Worm (Caenorhabditis elegans): Measurements from ENCODE around the gene spcs-3.

DNA sequence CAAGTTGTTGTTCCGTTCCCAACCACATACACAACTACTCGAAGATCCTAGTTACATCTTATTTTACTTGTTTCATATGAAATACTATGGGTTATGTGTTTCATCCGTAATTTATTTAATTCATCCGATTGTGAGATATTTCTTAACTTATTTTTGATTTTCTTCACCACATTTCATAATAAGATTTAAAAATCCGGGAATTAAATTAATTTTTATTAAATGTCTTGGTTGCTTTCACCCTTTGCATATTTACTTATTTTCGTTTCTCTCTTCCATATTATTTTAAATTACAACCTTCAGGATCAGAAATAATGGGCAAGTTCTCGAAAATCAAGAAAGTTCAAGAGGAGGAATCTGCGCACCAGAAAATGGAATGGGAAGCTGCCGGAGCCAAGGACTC is 917 bp downstream of the spcs-3 start, which contains the start of gene K12H4.3:
- no peak for TF ChIP-seq flh-1 (GFP tag; optimal IDR thresholded peaks at IDR 0.05)
- no peak for TF ChIP-seq nhr-12 (tag; optimal IDR thresholded peaks at IDR 0.05)
- no peak for TF ChIP-seq ceh-43 (GFP tag; optimal IDR thresholded peaks at IDR 0.05)
- TF ChIP-seq lsy-2 (tag; optimal IDR thresholded peaks at IDR 0.05) = no peak
- no peak for TF ChIP-seq nhr-2 (tag; optimal IDR thresholded peaks at IDR 0.05)
- no peak for TF ChIP-seq nhr-237 (tag; optimal IDR thresholded peaks at IDR 0.05)
- TF ChIP-seq blmp-1 (tag; optimal IDR thresholded peaks at IDR 0.05) = no peak
- no peak for TF ChIP-seq elt-1 (tag; optimal IDR thresholded peaks at IDR 0.05; ENCODE audit: borderline replicate concordance, insufficient read depth)

All from whole organism, mixed stage, embryonic.